Fruit fly (Drosophila melanogaster): ENCODE results near the gene Fbxl7.
A peak's percentile ranks its signal among the peaks of the same experiment; 100 is the strongest.

Gene Fbxl7

dm6 chr3R:15922622-15923574 is 2.2 kb downstream of the Fbxl7 start:
- no peak for TF ChIP-seq CG10669 (GFP tag; optimal IDR thresholded peaks at IDR 0.05)
- TF ChIP-seq esn (GFP tag; optimal IDR thresholded peaks at IDR 0.05) = no peak
- no peak for TF ChIP-seq dsx (GFP tag; optimal IDR thresholded peaks at IDR 0.05; ENCODE audit: poor library complexity, severe bottlenecking)
- no peak for TF ChIP-seq CG34406 (GFP tag; optimal IDR thresholded peaks at IDR 0.05)
- TF ChIP-seq CG31627 (GFP tag; optimal IDR thresholded peaks at IDR 0.05) = no peak
- no peak for TF ChIP-seq Sox15 (GFP tag; optimal IDR thresholded peaks at IDR 0.05)
- peak; percentile 12; the same call in 1 of the 2 replicates for TF ChIP-seq CG15336 (GFP tag; IDR thresholded peaks at IDR 0.05)
- no peak for TF ChIP-seq topi (GFP tag; optimal IDR thresholded peaks at IDR 0.05)
- no peak for TF ChIP-seq Hr38 (GFP tag; optimal IDR thresholded peaks at IDR 0.05)
- TF ChIP-seq CG3032 (tag; optimal IDR thresholded peaks at IDR 0.05) = no peak
- peak; percentile 10; the same call in 1 of the 2 replicates for TF ChIP-seq Gug (GFP tag; IDR thresholded peaks at IDR 0.05)
- TF ChIP-seq CG32006 (GFP tag; optimal IDR thresholded peaks at IDR 0.05) = peak; percentile 83
- TF ChIP-seq CG9139 (GFP tag; optimal IDR thresholded peaks at IDR 0.05) = no peak
- no peak for TF ChIP-seq Smox (GFP tag; optimal IDR thresholded peaks at IDR 0.05)
- no peak for TF ChIP-seq CG3919 (GFP tag; optimal IDR thresholded peaks at IDR 0.05)
- TF ChIP-seq CG11762 (GFP tag; optimal IDR thresholded peaks at IDR 0.05; ENCODE audit: insufficient read depth) = no peak
- peak; percentile 70 for TF ChIP-seq Eip78C (GFP tag)
- 0 out of 3 replicates have a peak, but pooled peaks have one; percentile 22 for TF ChIP-seq CG6163 (GFP tag; IDR thresholded peaks at IDR 0.05)
- no peak for TF ChIP-seq dac (GFP tag; optimal IDR thresholded peaks at IDR 0.05)
- no peak for TF ChIP-seq Met (GFP tag; optimal IDR thresholded peaks at IDR 0.05)
- TF ChIP-seq fkh (GFP tag; optimal IDR thresholded peaks at IDR 0.05) = no peak
- TF ChIP-seq CG11902 (GFP tag; optimal IDR thresholded peaks at IDR 0.05) = no peak
- no peak for TF ChIP-seq fd85E (GFP tag; optimal IDR thresholded peaks at IDR 0.05)
- TF ChIP-seq pdm3 (GFP tag; optimal IDR thresholded peaks at IDR 0.05) = no peak
- TF ChIP-seq vri (GFP tag; optimal IDR thresholded peaks at IDR 0.05) = no peak
- TF ChIP-seq Sox102F (GFP tag; optimal IDR thresholded peaks at IDR 0.05) = no peak
- TF ChIP-seq CG7368 (GFP tag; optimal IDR thresholded peaks at IDR 0.05) = no peak
- TF ChIP-seq CG11294 (GFP tag; IDR thresholded peaks at IDR 0.05) = no peak
- TF ChIP-seq achi (GFP tag; optimal IDR thresholded peaks at IDR 0.05) = no peak
- TF ChIP-seq Hr39 (GFP tag; optimal IDR thresholded peaks at IDR 0.05) = no peak
- TF ChIP-seq Eip75B (GFP tag; optimal IDR thresholded peaks at IDR 0.05) = no peak
- TF ChIP-seq acj6 (GFP tag; optimal IDR thresholded peaks at IDR 0.05) = no peak
- no peak for TF ChIP-seq CG1621 (tag; optimal IDR thresholded peaks at IDR 0.05)
- TF ChIP-seq CG6276 (GFP tag; optimal IDR thresholded peaks at IDR 0.05) = peak; percentile 62
- TF ChIP-seq CG8632 (GFP tag; optimal IDR thresholded peaks at IDR 0.05) = no peak
- TF ChIP-seq eg (GFP tag; IDR thresholded peaks at IDR 0.05) = peak; percentile 72; the same call in 2 of the 3 replicates
- TF ChIP-seq CG6854 (GFP tag; optimal IDR thresholded peaks at IDR 0.05) = no peak
- no peak for TF ChIP-seq net (GFP tag; optimal IDR thresholded peaks at IDR 0.05)
- peak; percentile 47 for TF ChIP-seq svp (GFP tag)
- TF ChIP-seq Sox14 (GFP tag; optimal IDR thresholded peaks at IDR 0.05) = no peak
- TF ChIP-seq Eip93F (GFP tag; optimal IDR thresholded peaks at IDR 0.05) = no peak
- peak; percentile 71 for TF ChIP-seq CG4318 (GFP tag; optimal IDR thresholded peaks at IDR 0.05)
- no peak for TF ChIP-seq Blimp-1 (GFP tag; optimal IDR thresholded peaks at IDR 0.05)
- TF ChIP-seq CG8119 (GFP tag; IDR thresholded peaks at IDR 0.05) = peak; percentile 62; the same call in 2 of the 3 replicates
- TF ChIP-seq Hr4 (GFP tag; optimal IDR thresholded peaks at IDR 0.05) = peak; percentile 62
- TF ChIP-seq CG10631 (GFP tag; optimal IDR thresholded peaks at IDR 0.05) = no peak
- TF ChIP-seq CG16779 (tag; optimal IDR thresholded peaks at IDR 0.05) = no peak
- TF ChIP-seq cyc (GFP tag; optimal IDR thresholded peaks at IDR 0.05) = no peak
- TF ChIP-seq Ets21C (GFP tag; optimal IDR thresholded peaks at IDR 0.05) = no peak
- TF ChIP-seq ss (GFP tag; optimal IDR thresholded peaks at IDR 0.05) = no peak
- TF ChIP-seq CG6792 (GFP tag; optimal IDR thresholded peaks at IDR 0.05) = no peak
